Fruit fly (Drosophila melanogaster) whole organism, pupa: ENCODE results near the gene CG15020.
A peak's percentile ranks its signal among the peaks of the same experiment; 100 is the strongest.

ENCODE experiments used
- CG10348 ChIP-seq: fragments of 200-800 bp; sonication (Bioruptor generic); IDR thresholded peaks from 2 replicates; pipeline ENCODE4 v1.3.6; 2022; ENCODE audit warnings: missing biosample characterization, missing genetic modification characterization
- CG12605 ChIP-seq: fragments of 200-800 bp; sonication (Bioruptor generic); IDR thresholded peaks from 2 replicates; pipeline ENCODE4 v1.3.6; 2022; ENCODE audit warnings: missing biosample characterization, missing genetic modification characterization
- CG13204 ChIP-seq: fragments of 200-800 bp; sonication (Bioruptor generic); optimal IDR thresholded peaks from 2 replicates; lab custom pipeline; 2018; ENCODE audit warnings: missing biosample characterization, mild to moderate bottlenecking, missing genetic modification characterization, moderate library complexity
- CG14655 ChIP-seq: fragments of 200-800 bp; sonication (Bioruptor generic); optimal IDR thresholded peaks from 3 replicates; lab custom pipeline; 2017; ENCODE audit warnings: mild to moderate bottlenecking, missing biosample characterization, missing genetic modification reagents, missing genetic modification characterization
- CG15710 ChIP-seq: fragments of 200-800 bp; sonication (Bioruptor generic); optimal IDR thresholded peaks from 2 replicates; lab custom pipeline; 2018; ENCODE audit warnings: missing biosample characterization, mild to moderate bottlenecking, missing genetic modification characterization, moderate library complexity
- CG17806 ChIP-seq: fragments of 200-800 bp; sonication (Bioruptor generic); optimal IDR thresholded peaks from 2 replicates; lab custom pipeline; 2018; ENCODE audit warnings: missing biosample characterization, mild to moderate bottlenecking, missing genetic modification characterization, moderate library complexity
- CG32121 ChIP-seq: fragments of 200-800 bp; sonication (Bioruptor generic); IDR thresholded peaks from 2 replicates; pipeline ENCODE4 v1.3.6; 2022; ENCODE audit warnings: missing biosample characterization, missing genetic modification characterization
- CG34367 ChIP-seq: fragments of 200-800 bp; sonication (Bioruptor generic); optimal IDR thresholded peaks from 2 replicates; lab custom pipeline; 2018; ENCODE audit warnings: missing biosample characterization, mild to moderate bottlenecking, missing genetic modification characterization
- CG4496 ChIP-seq: fragments of 200-800 bp; sonication (Bioruptor generic); IDR thresholded peaks from 3 replicates; pipeline ENCODE4 v1.3.6; 2022; ENCODE audit warnings: missing biosample characterization, missing genetic modification characterization
- CG8159 ChIP-seq: fragments of 200-800 bp; sonication (Bioruptor generic); optimal IDR thresholded peaks from 3 replicates; lab custom pipeline; 2018; ENCODE audit warnings: missing biosample characterization, mild to moderate bottlenecking, missing genetic modification characterization, moderate library complexity
- CG8301 ChIP-seq: fragments of 200-800 bp; sonication (Bioruptor generic); optimal IDR thresholded peaks from 2 replicates; lab custom pipeline; 2018; ENCODE audit warnings: missing biosample characterization, mild to moderate bottlenecking, missing genetic modification characterization
- CG9948 ChIP-seq: fragments of 200-800 bp; sonication (Bioruptor generic); optimal IDR thresholded peaks from 2 replicates; lab custom pipeline; 2018; ENCODE audit warnings: missing biosample characterization, mild to moderate bottlenecking, missing genetic modification characterization, moderate library complexity
- D1 ChIP-seq: fragments of 200-800 bp; sonication (Bioruptor generic); optimal IDR thresholded peaks from 2 replicates; lab custom pipeline; 2018; ENCODE audit warnings: missing biosample characterization, mild to moderate bottlenecking, missing genetic modification characterization, moderate library complexity
- EcR ChIP-seq: fragments of 200-800 bp; sonication (Bioruptor generic); optimal IDR thresholded peaks from 3 replicates; lab custom pipeline; 2019; ENCODE audit warnings: missing biosample characterization, missing genetic modification characterization, mild to moderate bottlenecking, moderate library complexity, missing genetic modification reagents
- Ets98B ChIP-seq: fragments of 200-800 bp; sonication (Bioruptor generic); IDR thresholded peaks from 2 replicates; pipeline ENCODE4 v1.3.6; 2022; ENCODE audit warnings: missing biosample characterization, missing genetic modification characterization
- Pif1A ChIP-seq: fragments of 200-800 bp; sonication (Bioruptor generic); optimal IDR thresholded peaks from 3 replicates; lab custom pipeline; 2016; ENCODE audit warnings: missing biosample characterization, missing genetic modification characterization
- Pif1B ChIP-seq: fragments of 200-800 bp; sonication (Bioruptor generic); optimal IDR thresholded peaks from 3 replicates; lab custom pipeline; 2016; ENCODE audit warnings: missing biosample characterization, missing genetic modification characterization
- Snoo ChIP-seq: fragments of 200-800 bp; sonication (Bioruptor generic); optimal IDR thresholded peaks from 3 replicates; lab custom pipeline; 2017; ENCODE audit warnings: missing biosample characterization, mild to moderate bottlenecking, missing genetic modification characterization, inconsistent platforms
- fd96Ca ChIP-seq: fragments of 200-800 bp; sonication (Bioruptor generic); IDR thresholded peaks from 3 replicates; pipeline ENCODE4 v1.3.6; 2022; ENCODE audit warnings: missing biosample characterization, missing genetic modification characterization
- gl ChIP-seq: fragments of 200-800 bp; sonication (Bioruptor generic); optimal IDR thresholded peaks from 2 replicates; lab custom pipeline; 2018; ENCODE audit warnings: missing biosample characterization, mild to moderate bottlenecking, missing genetic modification characterization
- rn ChIP-seq: fragments of 200-800 bp; sonication (Bioruptor generic); IDR thresholded peaks from 2 replicates; pipeline ENCODE4 v1.3.6; 2022; ENCODE audit warnings: missing biosample characterization, missing genetic modification characterization

CG15020 gene

DNA sequence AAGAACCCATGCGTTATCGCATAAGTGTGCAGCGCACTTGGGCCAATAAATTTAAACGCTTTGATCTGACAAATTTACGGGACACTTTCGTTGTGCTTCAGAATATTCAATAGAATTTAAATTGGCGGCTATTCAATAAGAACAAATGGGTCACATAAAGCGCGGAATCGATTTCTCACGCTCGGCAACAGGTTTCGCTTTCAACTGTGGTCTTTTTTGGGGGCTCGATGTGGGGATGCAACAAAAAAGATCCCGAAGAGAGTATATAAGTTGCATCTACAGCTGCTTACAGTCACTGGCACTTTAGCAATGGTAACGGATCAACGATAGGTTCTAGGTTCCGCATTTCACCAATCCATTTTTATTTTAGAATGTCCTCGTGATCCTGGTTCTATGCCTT is 51.3 kb downstream of the CG15020 start, which contains the start of gene CG11349:
TSS of gene CG11349 (plus strand) at position 301 of the 400 bp plus-strand sequence.
- TF ChIP-seq fd96Ca (GFP tag; lab: Robert Waterston, UW) = no peak
- TF ChIP-seq CG17806 (tag; lab: Kevin White, UChicago) = no peak
- TF ChIP-seq EcR (GFP tag; lab: Kevin White, UChicago) = no peak

DNA sequence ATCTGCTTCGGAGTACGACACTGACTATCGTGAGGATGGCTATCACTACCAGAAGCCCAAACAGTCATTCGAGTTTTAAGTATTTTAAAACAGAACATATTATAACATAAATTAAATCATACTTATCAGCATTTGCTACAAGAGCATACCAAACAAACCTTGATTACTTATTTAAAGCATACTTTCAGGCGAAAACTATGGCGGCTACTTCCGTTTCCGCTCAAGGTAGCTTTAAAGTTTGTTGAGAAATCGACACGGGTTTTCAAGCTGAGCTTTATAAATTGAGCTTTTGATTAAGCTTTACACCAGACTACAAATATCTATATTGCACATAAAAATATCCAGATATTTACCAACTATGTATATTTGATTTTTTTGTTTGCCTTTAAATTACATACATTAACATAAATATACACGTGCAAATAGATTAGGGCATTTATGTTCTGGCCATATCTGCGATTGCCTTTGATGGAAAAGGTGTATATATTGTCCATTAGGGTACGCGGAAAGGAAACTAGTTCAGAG is 53.5 kb downstream of the CG15020 start:
- no peak for TF ChIP-seq CG9948 (tag; lab: Kevin White, UChicago)
- no peak for TF ChIP-seq CG32121 (GFP tag; lab: Robert Waterston, UW)
- TF ChIP-seq CG8159 (tag; lab: Kevin White, UChicago) = peak; percentile 20
- peak; percentile 25 for TF ChIP-seq CG14655 (GFP tag; lab: Kevin White, UChicago)
- TF ChIP-seq CG12605 = peak; percentile 20; the same call in 1 of the 2 replicates
- TF ChIP-seq Snoo (tag; lab: Kevin White, UChicago) = no peak
- no peak for TF ChIP-seq CG17806 (tag; lab: Kevin White, UChicago)
- no peak for TF ChIP-seq CG10348 (GFP tag; lab: Robert Waterston, UW)
- no peak for TF ChIP-seq EcR (GFP tag; lab: Kevin White, UChicago)
- TF ChIP-seq CG4496 = peak; percentile 96
- TF ChIP-seq Pif1A = peak; percentile 66
- TF ChIP-seq CG8301 (tag; lab: Kevin White, UChicago) = peak; percentile 24
- peak; percentile 43 for TF ChIP-seq CG34367 (tag; lab: Kevin White, UChicago)
- no peak for TF ChIP-seq gl (tag; lab: Kevin White, UChicago)
- peak; percentile 61 for TF ChIP-seq Ets98B
- no peak for TF ChIP-seq rn (GFP tag; lab: Robert Waterston, UW)
- no peak for TF ChIP-seq CG13204 (GFP tag; lab: Kevin White, UChicago)
- 0 out of 3 replicates have a peak, but pooled peaks have one; percentile 35 for TF ChIP-seq fd96Ca (GFP tag; lab: Robert Waterston, UW)
- no peak for TF ChIP-seq CG15710 (tag; lab: Kevin White, UChicago)
- TF ChIP-seq Pif1B = peak; percentile 13
- no peak for TF ChIP-seq D1 (tag; lab: Kevin White, UChicago)

DNA sequence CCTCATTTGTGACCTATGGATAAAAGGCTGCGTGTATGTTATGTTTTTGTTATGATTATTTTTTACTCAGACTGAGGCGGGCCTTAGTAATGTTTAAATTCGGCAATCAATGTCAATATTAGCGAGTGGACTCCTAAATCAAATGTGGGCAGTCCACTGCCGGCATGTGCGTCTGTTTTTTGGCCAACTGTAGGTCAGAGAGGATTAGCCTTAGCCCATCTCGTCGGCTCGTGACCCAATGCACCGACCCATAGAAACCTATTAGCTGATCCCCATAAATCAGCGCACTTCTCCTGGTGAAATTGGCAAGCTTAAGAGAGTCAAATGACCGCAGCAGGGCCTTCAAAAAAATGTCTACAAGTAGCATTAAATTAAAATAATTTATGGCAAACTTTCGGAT is 54.2 kb downstream of the CG15020 start:
- TF ChIP-seq CG9948 (tag; lab: Kevin White, UChicago) = no peak
- no peak for TF ChIP-seq CG34367 (tag; lab: Kevin White, UChicago)
- TF ChIP-seq EcR (GFP tag; lab: Kevin White, UChicago) = no peak
- no peak for TF ChIP-seq CG13204 (GFP tag; lab: Kevin White, UChicago)
- no peak for TF ChIP-seq Pif1B
- no peak for TF ChIP-seq CG15710 (tag; lab: Kevin White, UChicago)
- TF ChIP-seq CG8301 (tag; lab: Kevin White, UChicago) = no peak
- TF ChIP-seq Snoo (tag; lab: Kevin White, UChicago) = no peak
- no peak for TF ChIP-seq rn (GFP tag; lab: Robert Waterston, UW)
- TF ChIP-seq D1 (tag; lab: Kevin White, UChicago) = no peak
- TF ChIP-seq CG17806 (tag; lab: Kevin White, UChicago) = no peak
- TF ChIP-seq gl (tag; lab: Kevin White, UChicago) = no peak
- no peak for TF ChIP-seq CG12605
- no peak for TF ChIP-seq CG8159 (tag; lab: Kevin White, UChicago)
- TF ChIP-seq fd96Ca (GFP tag; lab: Robert Waterston, UW) = no peak
- TF ChIP-seq, all 21 proteins: peak for 0
